Fruit fly (Drosophila melanogaster): ENCODE data around the gene Saf-B.
A peak's percentile ranks its signal among the peaks of the same experiment; 100 is the strongest.

The Saf-B gene

DNA sequence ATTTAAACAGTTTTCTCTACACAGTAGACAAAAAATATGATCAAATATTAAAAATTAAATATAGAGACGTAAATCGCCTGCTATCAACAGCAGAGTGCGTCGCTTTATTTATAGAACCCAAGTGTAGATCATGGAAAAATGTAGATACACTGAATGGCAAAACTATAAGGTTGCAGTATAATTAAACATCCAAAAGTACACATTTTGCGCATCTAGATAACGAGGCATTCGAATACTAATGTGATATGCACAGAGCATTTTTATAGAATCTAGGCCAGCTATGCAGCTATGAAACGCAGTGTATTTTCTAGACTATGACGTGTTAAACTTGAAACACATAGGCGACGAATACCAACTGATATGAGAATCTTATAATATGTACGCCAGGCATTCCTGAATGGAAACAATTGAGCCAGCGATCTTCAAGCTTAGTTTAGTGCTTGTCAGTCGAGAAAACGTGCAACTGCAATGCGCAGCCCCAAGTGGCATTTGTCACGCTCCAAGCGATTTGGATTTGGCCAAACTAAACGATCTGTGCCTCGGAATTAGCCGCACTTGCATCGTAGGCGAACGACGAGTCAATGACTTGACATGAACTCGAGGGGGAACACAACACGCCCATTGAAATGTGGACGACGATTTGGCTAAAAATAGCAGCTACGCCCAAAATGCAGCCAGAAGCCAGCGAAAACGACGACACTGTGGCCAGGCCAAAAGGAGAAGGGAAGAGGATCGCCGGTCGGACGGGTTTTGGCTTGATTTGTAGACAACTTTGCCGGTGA lies 6.2 kb upstream of the Saf-B start:
- TF ChIP-seq CG14711 (tag; optimal IDR thresholded peaks at IDR 0.05) (peak; percentile 88), CG11617 (GFP tag; optimal IDR thresholded peaks at IDR 0.05) (peak; percentile 76), pad (GFP tag; optimal IDR thresholded peaks at IDR 0.05) (peak; percentile 70), toe (GFP tag; optimal IDR thresholded peaks at IDR 0.05) (peak; percentile 48), bab1 (GFP tag; optimal IDR thresholded peaks at IDR 0.05) (peak; percentile 79), CG7045 (GFP tag; optimal IDR thresholded peaks at IDR 0.05) (peak; percentile 91), Crg-1 (GFP tag; optimal IDR thresholded peaks at IDR 0.05) (peak; percentile 78), Clk (GFP tag; optimal IDR thresholded peaks at IDR 0.05) (peak; percentile 67), CG12768 (GFP tag; optimal IDR thresholded peaks at IDR 0.05) (peak; percentile 95), tj (GFP tag; optimal IDR thresholded peaks at IDR 0.05) (peak; percentile 23), Hr96 (GFP tag; optimal IDR thresholded peaks at IDR 0.05) (peak; percentile 80), cnc (optimal IDR thresholded peaks at IDR 0.05) (no peak), kay (GFP tag; ENCODE audit: borderline replicate concordance) (peak; percentile 94), CG7101 (tag; optimal IDR thresholded peaks at IDR 0.05) (peak; percentile 96), Mnt (GFP tag; optimal IDR thresholded peaks at IDR 0.05) (peak; percentile 64), ovo (GFP tag; optimal IDR thresholded peaks at IDR 0.05) (no peak), CG33017 (tag; optimal IDR thresholded peaks at IDR 0.05) (peak; percentile 97), cic (GFP tag; optimal IDR thresholded peaks at IDR 0.05) (peak; percentile 56), CG1620 (GFP tag; optimal IDR thresholded peaks at IDR 0.05) (peak; percentile 9), CG5204 (GFP tag; optimal IDR thresholded peaks at IDR 0.05) (peak; percentile 81)

DNA sequence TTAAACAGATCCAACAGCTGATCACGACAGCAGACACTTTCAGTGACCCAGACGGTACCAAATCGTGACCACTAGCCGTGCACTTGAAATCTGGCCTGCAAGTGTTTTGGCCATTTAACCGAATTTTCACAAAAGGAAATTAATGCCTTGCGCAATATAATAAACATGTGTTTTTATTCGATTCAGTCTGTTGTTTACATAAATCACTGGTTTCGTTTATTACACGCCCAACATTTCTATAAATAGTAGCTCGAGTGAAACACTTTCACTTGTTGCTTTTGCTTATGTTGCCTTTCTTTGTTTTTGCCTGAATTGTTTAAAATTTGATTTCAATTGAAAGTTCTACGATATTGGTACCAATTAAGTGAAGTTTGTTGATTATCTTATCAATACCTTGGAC lies 4.9 kb upstream of the Saf-B start:
- TF ChIP-seq pad (GFP tag; optimal IDR thresholded peaks at IDR 0.05) (no peak), Crg-1 (GFP tag; optimal IDR thresholded peaks at IDR 0.05) (no peak), cic (GFP tag; optimal IDR thresholded peaks at IDR 0.05) (no peak), bab1 (GFP tag; optimal IDR thresholded peaks at IDR 0.05) (no peak), toe (GFP tag; optimal IDR thresholded peaks at IDR 0.05) (no peak), CG5204 (GFP tag; optimal IDR thresholded peaks at IDR 0.05) (no peak), CG12768 (GFP tag; optimal IDR thresholded peaks at IDR 0.05) (no peak), CG11617 (GFP tag; optimal IDR thresholded peaks at IDR 0.05) (no peak)

DNA sequence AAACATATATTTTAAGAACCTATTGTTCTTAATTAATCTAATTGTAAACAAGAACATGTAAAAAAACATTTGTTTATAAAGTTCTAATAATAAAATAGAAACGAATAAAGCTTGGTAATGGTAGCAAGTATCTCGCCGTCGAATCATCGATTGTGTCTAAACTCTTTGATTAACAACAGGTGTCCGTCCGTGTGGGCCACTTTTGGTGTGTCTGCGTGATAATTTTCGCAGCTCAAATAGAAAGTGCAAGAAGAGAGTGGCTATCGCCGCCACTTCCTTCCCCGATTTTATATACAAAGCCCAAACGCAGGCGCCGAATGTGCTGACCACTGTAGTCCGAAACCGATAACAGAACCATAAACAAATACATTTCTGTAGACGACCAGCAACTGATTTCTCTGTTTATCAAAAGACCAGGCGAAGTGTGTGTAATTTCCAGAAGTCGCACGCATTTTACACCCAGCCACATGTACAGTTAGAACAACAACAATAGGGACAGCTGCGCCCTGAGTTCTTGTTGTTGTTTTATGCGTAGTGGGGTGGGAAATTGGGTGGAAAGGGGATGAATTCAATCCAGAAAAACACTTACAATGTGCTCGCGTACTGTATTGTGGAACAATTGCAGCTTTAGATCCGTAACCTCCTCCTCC lies 4.2 kb upstream of the Saf-B start:
- TF ChIP-seq tj (GFP tag; optimal IDR thresholded peaks at IDR 0.05) (peak; percentile 24), Crg-1 (GFP tag; optimal IDR thresholded peaks at IDR 0.05) (no peak)

DNA sequence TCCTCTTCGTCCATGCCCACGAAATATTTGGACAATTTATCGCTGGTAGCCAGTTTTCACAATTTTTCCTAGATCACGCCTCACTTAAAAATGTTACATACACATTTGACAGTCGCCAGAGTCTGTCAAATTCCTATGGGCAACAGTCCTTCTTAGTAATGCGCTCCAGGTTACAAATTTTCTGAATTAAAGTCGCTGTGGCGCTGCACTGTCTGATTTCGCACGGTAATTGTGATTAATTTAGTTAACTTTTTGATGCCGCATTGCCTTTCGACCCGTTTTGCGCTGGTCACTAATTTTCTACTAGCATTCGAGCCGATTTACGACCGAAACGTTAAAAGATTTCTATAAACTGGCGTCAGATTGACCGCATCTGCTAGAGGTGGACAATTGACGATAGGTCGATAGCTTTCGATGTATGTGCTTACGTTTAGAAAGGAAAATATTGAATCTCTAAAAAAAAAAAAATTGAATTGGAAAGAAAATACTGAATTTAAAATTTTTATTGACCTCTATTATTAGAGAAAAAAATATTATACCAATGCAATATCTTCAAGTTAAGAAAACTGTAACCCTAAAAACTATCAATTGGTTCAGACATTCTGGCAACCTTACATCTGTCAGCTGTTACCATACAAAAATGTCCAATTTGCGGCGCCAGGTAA lies 3.5 kb upstream of the Saf-B start, which contains the start of the genes lili and CG34150:
Gene lili (minus strand): TSS at position 376 of the 665 bp plus-strand sequence.
Gene CG34150 (plus strand): TSS at position 626 of the 665 bp plus-strand sequence.
- TF ChIP-seq CG5204 (GFP tag; optimal IDR thresholded peaks at IDR 0.05) (peak; percentile 83), pad (GFP tag; optimal IDR thresholded peaks at IDR 0.05) (peak; percentile 40), Clk (GFP tag; optimal IDR thresholded peaks at IDR 0.05) (no peak), toe (GFP tag; optimal IDR thresholded peaks at IDR 0.05) (peak; percentile 93), ovo (GFP tag; optimal IDR thresholded peaks at IDR 0.05) (peak; percentile 67), bab1 (GFP tag; optimal IDR thresholded peaks at IDR 0.05) (peak; percentile 86), kay (GFP tag; ENCODE audit: borderline replicate concordance) (no peak), Hr96 (GFP tag; optimal IDR thresholded peaks at IDR 0.05) (peak; percentile 80), CG14711 (tag; optimal IDR thresholded peaks at IDR 0.05) (peak; percentile 98), CG12768 (GFP tag; optimal IDR thresholded peaks at IDR 0.05) (peak; percentile 51), cic (GFP tag; optimal IDR thresholded peaks at IDR 0.05) (no peak), tj (GFP tag; optimal IDR thresholded peaks at IDR 0.05) (peak; percentile 46), CG7101 (tag; optimal IDR thresholded peaks at IDR 0.05) (peak; percentile 84), Crg-1 (GFP tag; optimal IDR thresholded peaks at IDR 0.05) (peak; percentile 60), CG33017 (tag; optimal IDR thresholded peaks at IDR 0.05) (peak; percentile 60), CG11617 (GFP tag; optimal IDR thresholded peaks at IDR 0.05) (peak; percentile 79), cnc (optimal IDR thresholded peaks at IDR 0.05) (no peak), CG1620 (GFP tag; optimal IDR thresholded peaks at IDR 0.05) (peak; percentile 78), Mnt (GFP tag; optimal IDR thresholded peaks at IDR 0.05) (peak; percentile 67), CG7045 (GFP tag; optimal IDR thresholded peaks at IDR 0.05) (peak; percentile 58)

DNA sequence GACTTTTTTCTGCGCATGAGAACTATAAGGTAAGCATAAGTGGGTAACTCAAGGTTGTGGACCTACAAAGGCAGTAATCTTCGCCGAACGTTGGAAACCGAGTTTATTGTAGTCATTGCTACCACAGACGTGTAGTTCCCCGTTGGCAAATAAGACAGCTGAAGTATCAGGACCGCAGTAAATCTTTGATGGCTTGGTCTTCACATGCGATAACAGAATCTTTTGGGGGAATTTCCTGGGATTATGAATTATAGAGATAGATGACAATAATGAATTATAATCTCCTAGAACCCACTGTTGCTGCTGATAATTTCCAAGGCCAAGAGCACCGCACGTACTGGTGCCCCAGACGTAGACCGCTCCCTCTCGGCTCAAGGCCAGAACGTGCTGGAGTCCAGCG lies 5.8 kb downstream of the Saf-B start:
- TF ChIP-seq Hr96 (GFP tag; optimal IDR thresholded peaks at IDR 0.05) (no peak), CG11617 (GFP tag; optimal IDR thresholded peaks at IDR 0.05) (no peak), CG33017 (tag; optimal IDR thresholded peaks at IDR 0.05) (no peak), CG5204 (GFP tag; optimal IDR thresholded peaks at IDR 0.05) (no peak), kay (GFP tag; ENCODE audit: borderline replicate concordance) (no peak), CG1620 (GFP tag; optimal IDR thresholded peaks at IDR 0.05) (no peak), CG7101 (tag; optimal IDR thresholded peaks at IDR 0.05) (no peak), tj (GFP tag; optimal IDR thresholded peaks at IDR 0.05) (no peak), bab1 (GFP tag; optimal IDR thresholded peaks at IDR 0.05) (no peak), ovo (GFP tag; optimal IDR thresholded peaks at IDR 0.05) (no peak), toe (GFP tag; optimal IDR thresholded peaks at IDR 0.05) (no peak), cnc (optimal IDR thresholded peaks at IDR 0.05) (no peak), CG12768 (GFP tag; optimal IDR thresholded peaks at IDR 0.05) (no peak), Crg-1 (GFP tag; optimal IDR thresholded peaks at IDR 0.05) (no peak), Mnt (GFP tag; optimal IDR thresholded peaks at IDR 0.05) (no peak), cic (GFP tag; optimal IDR thresholded peaks at IDR 0.05) (no peak), CG7045 (GFP tag; optimal IDR thresholded peaks at IDR 0.05) (no peak), CG14711 (tag; optimal IDR thresholded peaks at IDR 0.05) (no peak), Clk (GFP tag; optimal IDR thresholded peaks at IDR 0.05) (no peak), pad (GFP tag; optimal IDR thresholded peaks at IDR 0.05) (no peak)
